Fruit fly (Drosophila melanogaster) whole organism, wandering third instar larva: ENCODE measurements around the gene CG45489.
"Not testable (repeated sequence)": the region's sequence is repeated elsewhere in the genome, so short reads cannot be mapped to it uniquely, and the experiment has no call there.

Source experiments
- Hr78 ChIP-seq: fragments of >200 bp; optimal IDR thresholded peaks from 2 replicates; lab custom pipeline; 2017; ENCODE audit warnings: missing biosample characterization, missing genetic modification characterization
- Mio ChIP-seq: sonication (Bioruptor generic); optimal IDR thresholded peaks from 2 replicates; lab custom pipeline; 2016; ENCODE audit warnings: missing biosample characterization, missing genetic modification characterization
- OdsH ChIP-seq: fragments of 200-800 bp; sonication (Bioruptor generic); optimal IDR thresholded peaks from 2 replicates; lab custom pipeline; 2016; ENCODE audit warnings: missing biosample characterization, mild to moderate bottlenecking, missing genetic modification characterization
- Rel ChIP-seq, 2 experiments: fragments of 200-800 bp; sonication (Bioruptor generic) in 1 of 2; optimal IDR thresholded peaks; 2 replicates in 1 of 2; 3 replicates in 1 of 2; lab custom pipeline; 2016 to 2019; ENCODE audit warnings: mild to moderate bottlenecking in 2 of 2, missing biosample characterization in 2 of 2, missing genetic modification characterization in 2 of 2, moderate library complexity in 1 of 2
- br ChIP-seq: fragments of 200-800 bp; sonication (Bioruptor generic); optimal IDR thresholded peaks from 2 replicates; lab custom pipeline; 2016; ENCODE audit warnings: missing biosample characterization, missing genetic modification characterization
- fru ChIP-seq: fragments of 200-800 bp; sonication (Bioruptor generic); optimal IDR thresholded peaks from 3 replicates; lab custom pipeline; 2016; ENCODE audit warnings: missing biosample characterization, mild to moderate bottlenecking, missing genetic modification characterization
- h ChIP-seq: fragments of 200-800 bp; sonication (Bioruptor generic); optimal IDR thresholded peaks from 3 replicates; lab custom pipeline; 2016; ENCODE audit warnings: missing biosample characterization, mild to moderate bottlenecking, missing genetic modification characterization
- lola ChIP-seq: fragments of >200 bp; optimal IDR thresholded peaks from 2 replicates; lab custom pipeline; 2017; ENCODE audit warnings: missing biosample characterization, missing genetic modification characterization
- psq ChIP-seq: fragments of 200-800 bp; sonication (Bioruptor generic); optimal IDR thresholded peaks from 3 replicates; lab custom pipeline; 2017; ENCODE audit warnings: missing biosample characterization, mild to moderate bottlenecking, missing genetic modification characterization, moderate library complexity
- sv ChIP-seq: fragments of 200-800 bp; sonication (Bioruptor generic); optimal IDR thresholded peaks from 3 replicates; lab custom pipeline; 2016; ENCODE audit warnings: missing biosample characterization, missing genetic modification characterization
- usp ChIP-seq: fragments of >200 bp; optimal IDR thresholded peaks from 2 replicates; lab custom pipeline; 2017; ENCODE audit warnings: missing biosample characterization, missing genetic modification characterization

DNA sequence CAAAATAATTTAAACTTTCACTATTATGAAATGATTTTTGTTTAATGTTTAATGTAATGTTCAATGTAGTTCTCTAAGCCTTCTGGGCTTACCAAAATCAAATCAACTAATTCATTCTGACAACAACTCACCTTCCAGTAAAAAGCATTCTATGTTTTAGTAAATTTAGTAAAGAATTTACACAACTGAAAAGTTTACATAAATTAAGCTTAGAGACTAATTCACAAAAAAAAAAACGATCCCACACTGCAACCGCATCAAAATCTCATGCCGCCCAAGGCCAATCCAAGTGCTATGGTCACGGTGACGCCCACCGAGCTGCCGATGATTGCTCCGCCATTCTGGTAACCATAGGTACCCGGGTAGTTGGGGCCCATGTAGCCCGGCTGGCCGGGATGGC, 9.9 kb upstream of the CG45489 start, which contains the start of gene CG45491:
- TF ChIP-seq OdsH (GFP tag; lab: Kevin White, UChicago); Rel (GFP tag; optimal IDR thresholded peaks at IDR 0.05; lab: Kevin White, UChicago); Rel (tag; optimal IDR thresholded peaks at IDR 0.05; lab: Kevin White, UChicago); lola (GFP tag; lab: Kevin White, UChicago); Mio (GFP tag; lab: Kevin White, UChicago); psq; fru (GFP tag; lab: Kevin White, UChicago); sv (GFP tag; lab: Kevin White, UChicago); br; usp (GFP tag; lab: Kevin White, UChicago); Hr78 (GFP tag; lab: Kevin White, UChicago); h: not testable (repeated sequence)
